Worm (Caenorhabditis elegans): ENCODE results near the gene rpoa-49.

DNA sequence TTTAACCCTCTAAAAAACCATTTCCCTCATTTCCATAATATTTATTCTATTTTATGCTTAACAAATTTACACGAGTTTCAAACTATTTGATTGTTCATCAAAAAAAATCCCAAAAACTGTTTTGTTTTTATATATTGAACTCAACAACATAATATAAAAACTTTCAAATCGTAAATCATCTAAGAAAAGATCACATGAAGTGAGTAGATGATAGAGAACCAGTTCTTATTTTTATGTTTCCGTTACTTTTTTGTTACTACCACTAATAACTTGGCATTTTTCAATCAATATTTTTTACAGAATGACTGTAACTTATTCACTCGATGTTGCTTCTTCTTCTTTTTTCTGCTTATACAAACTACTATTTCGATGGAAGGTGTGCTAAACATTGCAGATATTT is 32.2 kb upstream of the rpoa-49 start, which contains the start of gene best-3:
- no peak for TF ChIP-seq nhr-28 (tag; optimal IDR thresholded peaks at IDR 0.05)
- no peak for TF ChIP-seq snpc-4 (tag; optimal IDR thresholded peaks at IDR 0.05)
- TF ChIP-seq lin-15B (tag; optimal IDR thresholded peaks at IDR 0.05), result no peak
- no peak for TF ChIP-seq mdl-1 (tag; optimal IDR thresholded peaks at IDR 0.05)
- TF ChIP-seq ceh-16 (tag; optimal IDR thresholded peaks at IDR 0.05), result no peak
- TF ChIP-seq R02D3.7 (tag; optimal IDR thresholded peaks at IDR 0.05), result no peak
- TF ChIP-seq nhr-25 (tag; optimal IDR thresholded peaks at IDR 0.05), result no peak
- TF ChIP-seq tbx-2 (tag; optimal IDR thresholded peaks at IDR 0.05), result no peak
- no peak for TF ChIP-seq ztf-11 (tag; optimal IDR thresholded peaks at IDR 0.05)
